Fruit fly (Drosophila melanogaster) S2 (cell line): Measurements from ENCODE around the gene unc-119.
A peak's percentile ranks its signal among the peaks of the same experiment; 100 is the strongest.

Experiments
- CG8478 ChIP-seq: fragments of >200 bp; optimal IDR thresholded peaks from 2 replicates; lab custom pipeline; 2018
- CTCF ChIP-seq, 2 experiments: fragments of >200 bp; optimal IDR thresholded peaks; 2 replicates each; lab custom pipeline; 2018

unc-119 gene

DNA sequence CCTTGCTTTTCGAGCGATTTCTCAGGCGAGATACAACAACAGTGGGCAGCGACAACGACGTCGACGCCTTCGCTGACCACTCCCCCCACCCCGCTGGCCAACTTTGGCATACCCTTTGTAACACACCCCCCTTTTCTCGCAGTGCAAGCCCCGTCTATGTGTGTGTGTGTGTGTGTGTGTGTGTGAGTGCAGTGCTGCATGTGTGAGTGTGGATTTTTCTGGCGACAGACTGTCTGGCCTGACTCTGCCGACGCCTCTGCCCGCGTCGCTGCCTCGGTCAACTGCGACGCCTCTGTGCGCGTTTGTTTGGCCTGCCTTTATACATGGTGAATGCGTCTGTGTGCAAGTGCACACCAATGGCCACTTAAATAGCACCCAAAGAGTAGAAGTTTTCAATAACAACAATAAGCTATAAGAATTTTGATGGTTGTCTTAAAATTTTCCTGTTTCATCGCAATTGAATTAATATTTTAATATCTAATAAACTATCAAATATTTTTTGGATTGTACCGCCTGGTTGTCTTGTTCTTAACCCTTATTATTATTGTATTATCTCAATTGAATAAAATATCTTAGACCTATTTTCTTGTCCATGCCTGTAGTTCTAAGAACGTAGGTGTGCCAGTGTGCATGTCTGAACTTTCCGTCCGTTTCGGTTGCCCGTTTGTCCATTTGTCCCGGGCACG lies 2.9 kb upstream of the unc-119 start:
- TF ChIP-seq CTCF (optimal IDR thresholded peaks at IDR 0.05; lab: Kevin White, UChicago) (no peak), CG8478 (lab: Kevin White, UChicago) (no peak)

DNA sequence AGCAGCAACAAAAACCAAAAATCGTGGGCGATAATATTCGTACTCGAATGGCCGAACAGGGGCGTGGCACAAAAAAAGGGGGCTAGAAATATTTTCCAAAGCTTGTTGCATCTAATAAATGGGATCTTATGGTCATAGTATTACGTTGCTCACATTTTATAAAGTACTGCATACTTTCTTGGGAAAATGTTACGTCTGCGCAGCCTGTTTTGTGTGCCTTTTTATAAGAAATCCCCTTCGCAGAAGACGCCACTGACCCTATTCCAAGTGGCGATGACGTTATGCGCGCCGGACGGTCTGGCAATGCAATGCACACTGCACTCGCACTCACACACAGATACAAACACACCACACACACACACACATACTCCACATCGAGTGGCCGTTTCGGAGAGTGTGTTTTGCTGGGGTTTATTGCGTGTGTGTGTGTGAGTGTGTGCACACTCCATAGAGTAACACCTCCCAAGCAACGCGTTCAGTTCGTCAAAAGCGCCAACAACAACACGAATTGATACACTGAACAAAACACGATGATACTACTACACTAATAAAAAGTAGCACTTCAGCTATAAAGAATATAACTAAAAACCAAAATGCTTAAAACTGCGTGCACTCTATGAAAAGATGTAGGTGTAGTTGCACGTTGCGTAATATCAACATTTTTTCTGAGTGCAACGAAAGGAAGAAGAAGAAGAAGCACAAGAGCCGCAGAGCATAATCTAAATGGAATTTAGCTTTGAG lies 2.2 kb upstream of the unc-119 start:
- TF ChIP-seq CTCF (optimal IDR thresholded peaks at IDR 0.05; lab: Kevin White, UChicago): no peak
- TF ChIP-seq CG8478 (lab: Kevin White, UChicago): no peak

DNA sequence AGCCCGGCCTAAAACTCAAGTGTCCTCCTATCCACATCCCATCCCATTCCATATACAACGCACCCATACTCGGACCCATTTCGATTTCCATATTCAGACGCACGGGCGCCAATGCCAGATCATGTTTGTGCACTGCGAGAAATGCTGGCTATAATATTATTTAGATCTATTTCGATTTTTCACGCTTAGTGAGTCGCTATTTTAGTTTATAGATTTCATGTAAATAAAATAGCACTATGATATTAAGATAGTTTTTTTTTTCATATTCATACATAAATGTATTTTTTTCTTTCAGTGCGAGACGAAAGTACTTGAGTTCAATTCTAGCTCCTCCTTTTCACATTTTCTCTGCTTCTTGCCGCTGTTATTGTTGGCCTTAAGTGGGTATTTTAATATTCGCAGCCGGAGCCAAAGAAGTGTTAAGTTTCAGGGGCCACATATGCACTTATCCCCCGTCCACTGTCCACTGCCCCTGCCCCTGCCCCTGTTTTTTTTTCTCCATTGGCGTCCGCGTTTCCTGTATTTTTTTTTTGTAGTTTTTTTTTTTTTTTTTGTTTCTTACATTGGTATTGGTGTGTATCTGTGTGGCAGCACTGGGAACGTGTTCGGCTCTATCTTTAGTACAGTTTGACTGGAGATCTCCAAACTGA lies 877 bp upstream of the unc-119 start:
- TF ChIP-seq CTCF (optimal IDR thresholded peaks at IDR 0.05; lab: Kevin White, UChicago): no peak
- TF ChIP-seq CG8478 (lab: Kevin White, UChicago): no peak

DNA sequence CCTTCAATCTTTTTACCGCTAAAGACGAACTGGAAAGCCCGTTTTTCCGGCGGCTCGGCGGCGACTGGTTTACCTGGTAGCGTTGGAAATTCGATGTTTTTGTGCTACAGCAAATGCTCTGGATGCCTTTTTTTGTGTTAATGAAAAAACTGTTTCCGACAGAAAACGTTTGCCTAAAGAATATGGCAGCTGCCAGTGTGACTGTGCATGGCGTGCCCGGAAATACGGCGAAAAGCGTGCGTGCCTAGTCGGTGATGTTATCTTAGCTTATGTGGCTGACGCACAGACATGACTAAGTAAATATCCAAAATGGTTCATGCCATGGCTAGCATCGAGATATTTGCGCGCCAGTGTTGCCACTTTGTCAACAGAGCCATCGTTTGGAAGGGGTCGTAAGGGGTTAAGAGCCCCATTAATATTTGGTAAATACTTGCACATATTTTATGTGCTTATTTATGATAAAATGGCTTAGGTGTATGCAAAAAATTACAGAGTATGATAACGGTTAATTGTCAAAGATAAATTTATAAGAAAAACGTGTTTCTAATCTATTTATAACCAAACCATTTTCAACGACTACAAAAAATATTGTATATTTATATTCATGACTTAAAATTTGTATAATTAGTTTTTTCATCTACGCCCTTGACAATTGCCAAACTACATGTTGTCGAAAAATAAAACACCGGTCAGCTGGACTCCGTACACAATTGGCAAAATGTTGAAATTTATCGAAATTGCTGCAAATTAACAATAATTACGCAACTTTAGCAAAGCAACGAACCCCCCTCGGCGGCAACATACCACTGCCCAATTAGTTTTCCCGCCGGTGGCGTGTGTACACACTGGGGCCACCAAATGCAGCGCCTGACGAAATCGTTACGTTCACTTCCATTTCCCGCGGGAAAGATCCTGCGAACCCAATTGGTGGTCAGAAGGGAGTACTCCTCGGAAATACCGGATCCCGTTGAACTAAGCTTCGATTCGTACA lies 4.8 kb downstream of the unc-119 start, which contains the start of gene CG2059:
CG2059 (plus strand) TSS at position 364 of the 991 bp plus-strand sequence.
- TF ChIP-seq CG8478 (lab: Kevin White, UChicago): no peak
- peak; percentile 68 to 71 for TF ChIP-seq CTCF (optimal IDR thresholded peaks at IDR 0.05; lab: Kevin White, UChicago)

DNA sequence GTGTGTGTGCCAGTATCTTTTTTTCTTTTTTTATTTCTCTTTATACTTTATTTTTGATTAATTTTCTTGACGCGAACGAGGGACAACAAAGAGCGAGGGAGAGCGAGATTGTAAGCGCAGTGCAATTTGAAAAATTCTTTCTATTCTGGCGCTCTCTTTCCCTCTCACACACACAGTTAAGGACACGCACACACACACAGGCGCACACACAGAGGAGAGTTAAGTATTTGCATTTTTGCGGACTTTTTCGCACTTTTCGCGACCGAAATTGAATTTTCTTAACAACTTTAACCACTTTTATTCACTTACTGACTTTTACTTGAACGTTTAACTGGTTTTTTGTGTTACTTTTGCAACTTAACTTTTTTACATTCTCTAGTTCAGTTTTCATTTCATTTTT lies 5.7 kb downstream of the unc-119 start:
- no peak for TF ChIP-seq CTCF (optimal IDR thresholded peaks at IDR 0.05; lab: Kevin White, UChicago)
- no peak for TF ChIP-seq CG8478 (lab: Kevin White, UChicago)

DNA sequence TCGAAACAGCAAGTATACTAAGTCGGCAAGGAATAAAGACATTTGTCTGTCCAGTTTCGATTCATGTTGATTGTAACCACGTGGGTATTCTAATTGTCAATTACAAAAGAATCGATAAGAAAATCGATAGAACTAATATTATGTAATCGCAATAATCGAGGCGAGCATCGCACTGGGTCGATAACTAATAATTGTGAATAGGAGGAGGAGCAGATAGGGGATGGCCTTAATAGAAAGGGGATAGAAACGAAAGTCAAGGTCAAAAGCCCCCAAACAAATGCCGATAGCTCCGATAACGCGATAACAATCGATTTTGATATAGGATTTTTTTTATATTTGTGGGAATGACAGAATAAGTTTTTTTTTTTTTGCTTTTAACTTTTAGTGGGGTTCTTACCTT lies 6.1 kb downstream of the unc-119 start:
- no peak for TF ChIP-seq CG8478 (lab: Kevin White, UChicago)
- TF ChIP-seq CTCF (optimal IDR thresholded peaks at IDR 0.05; lab: Kevin White, UChicago): no peak

DNA sequence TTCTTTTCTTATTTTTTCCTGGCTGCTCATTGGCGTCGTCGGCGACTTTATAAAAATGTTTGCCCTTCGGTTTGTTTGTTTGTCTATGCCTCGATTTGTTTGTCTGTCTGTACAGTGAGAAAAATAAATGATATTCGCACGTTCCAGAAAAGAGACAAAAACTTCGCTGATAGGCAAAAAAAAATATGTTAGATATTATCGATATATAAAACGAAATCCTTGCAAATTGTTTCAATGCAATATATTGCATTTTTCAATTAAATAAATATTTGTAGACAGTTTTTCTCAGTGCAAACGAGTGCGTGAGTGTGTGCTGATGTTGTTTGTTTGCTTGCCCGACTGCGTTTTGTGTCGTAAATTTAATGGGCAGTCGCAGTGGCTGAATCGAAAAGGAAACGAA lies 14.1 kb downstream of the unc-119 start:
- TF ChIP-seq CTCF (optimal IDR thresholded peaks at IDR 0.05; lab: Kevin White, UChicago): no peak
- TF ChIP-seq CG8478 (lab: Kevin White, UChicago): no peak

DNA sequence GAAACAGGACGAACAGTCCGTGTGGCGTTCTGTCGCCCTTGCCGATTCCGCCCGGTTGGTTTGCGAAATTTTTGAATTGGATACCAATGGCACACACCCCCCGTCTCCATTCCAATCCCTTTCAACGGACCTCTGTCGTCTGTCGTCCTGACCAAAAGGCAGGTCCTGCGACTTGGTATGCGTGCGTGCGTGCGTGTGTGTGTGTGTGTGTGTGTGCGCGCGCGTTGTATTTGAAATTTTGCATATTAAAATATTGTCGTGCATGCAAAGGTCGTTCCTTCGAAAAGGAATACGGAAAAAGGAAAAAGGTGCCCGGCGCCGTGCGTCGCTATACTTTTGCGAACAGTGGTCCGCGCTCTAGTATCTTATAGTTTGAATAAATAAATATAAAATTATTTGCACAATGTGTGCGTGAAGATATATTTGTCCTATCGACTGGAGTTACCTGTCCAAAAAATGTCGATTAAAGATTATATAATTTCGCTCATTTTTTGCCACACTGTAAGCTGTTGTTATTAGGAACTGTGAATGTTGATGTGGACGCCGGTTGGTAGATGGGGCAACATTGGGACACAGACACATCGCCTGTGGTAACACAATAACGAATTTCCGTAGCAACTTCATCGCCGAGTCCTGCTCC lies 19.6 kb downstream of the unc-119 start:
- no peak for TF ChIP-seq CTCF (optimal IDR thresholded peaks at IDR 0.05; lab: Kevin White, UChicago)
- no peak for TF ChIP-seq CG8478 (lab: Kevin White, UChicago)

DNA sequence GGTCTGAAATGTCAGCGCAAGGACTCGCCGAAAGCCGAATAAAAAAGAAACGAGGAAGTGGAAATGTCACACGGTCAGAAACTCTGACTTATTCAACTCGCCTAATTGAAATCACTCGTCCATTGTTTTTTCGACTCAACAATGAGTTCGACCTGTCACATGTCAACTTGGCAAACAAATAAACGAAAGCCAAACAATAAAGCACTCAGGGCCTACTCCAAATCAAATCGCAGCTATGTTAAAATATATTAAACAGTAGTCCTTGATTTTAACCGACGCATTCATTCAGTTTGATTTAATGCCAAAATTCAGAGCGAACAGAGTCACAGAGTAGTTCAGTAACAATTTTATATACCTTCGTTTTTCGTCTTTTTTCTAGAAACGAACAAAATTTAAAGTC lies 24.5 kb downstream of the unc-119 start, which contains the start of gene CG1958:
CG1958 (plus strand) TSS at position 301 of the 400 bp plus-strand sequence.
- TF ChIP-seq CG8478 (lab: Kevin White, UChicago) (no peak), CTCF (optimal IDR thresholded peaks at IDR 0.05; lab: Kevin White, UChicago) (no peak)

DNA sequence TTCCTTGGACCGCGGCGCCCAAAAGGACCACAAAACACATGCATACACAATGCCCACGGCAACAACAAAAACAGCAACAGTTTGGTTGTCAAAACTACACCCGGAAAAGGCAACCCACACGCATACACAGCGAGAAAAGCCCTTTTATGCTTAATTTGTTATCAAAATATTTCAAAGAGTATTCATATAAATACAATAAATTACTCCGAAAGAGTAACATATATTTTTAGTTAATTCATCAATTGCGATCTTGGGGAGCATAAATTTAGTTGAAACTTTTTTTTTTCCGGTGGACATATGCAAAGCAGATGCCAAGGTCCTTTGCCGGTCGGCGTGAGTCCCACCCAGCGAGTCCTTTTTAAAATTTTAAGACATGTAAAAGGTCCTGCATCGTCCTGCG lies 35.9 kb downstream of the unc-119 start:
- TF ChIP-seq CTCF (optimal IDR thresholded peaks at IDR 0.05; lab: Kevin White, UChicago) (no peak), CG8478 (lab: Kevin White, UChicago) (no peak)

DNA sequence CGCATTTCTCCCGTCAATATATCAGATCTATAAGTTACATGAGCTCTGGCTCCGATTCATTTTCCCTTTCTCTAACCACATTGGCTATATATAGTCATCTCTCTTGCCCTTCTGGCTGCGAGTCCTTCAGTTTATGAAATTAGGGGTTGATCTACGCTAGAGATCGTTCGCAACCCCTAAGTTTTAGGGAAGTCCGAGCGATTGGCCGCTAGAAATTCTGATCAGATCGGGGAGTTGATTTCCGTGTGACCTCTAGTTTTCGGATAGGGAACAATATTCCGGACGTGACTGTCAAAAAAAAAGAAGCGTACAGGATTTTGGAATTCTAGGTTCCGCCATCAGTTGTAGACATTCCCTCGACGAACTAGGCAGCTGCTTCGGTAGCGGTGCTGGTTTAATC lies 38.6 kb downstream of the unc-119 start:
- TF ChIP-seq CG8478 (lab: Kevin White, UChicago) (no peak), CTCF (optimal IDR thresholded peaks at IDR 0.05; lab: Kevin White, UChicago) (no peak)

DNA sequence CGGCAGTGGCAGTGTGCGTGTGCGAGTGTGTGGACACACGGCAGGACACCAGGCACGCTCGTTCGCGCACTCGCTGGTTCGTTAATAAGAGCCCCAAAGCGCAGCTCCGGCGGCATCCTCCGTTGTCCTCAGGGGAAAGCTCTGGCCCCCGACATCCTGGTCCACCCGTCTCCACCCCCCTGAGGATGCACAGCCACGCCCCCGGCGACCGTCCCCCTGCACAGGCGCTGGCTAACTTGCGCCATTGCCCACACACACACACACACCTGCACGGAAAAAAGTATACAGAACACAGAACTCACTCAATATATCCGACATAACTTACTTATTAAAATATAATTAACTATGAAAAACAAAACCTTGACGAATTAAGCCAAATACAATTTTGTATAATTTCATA lies 45.0 kb downstream of the unc-119 start:
- TF ChIP-seq CG8478 (lab: Kevin White, UChicago) (no peak), CTCF (optimal IDR thresholded peaks at IDR 0.05; lab: Kevin White, UChicago) (no peak)

DNA sequence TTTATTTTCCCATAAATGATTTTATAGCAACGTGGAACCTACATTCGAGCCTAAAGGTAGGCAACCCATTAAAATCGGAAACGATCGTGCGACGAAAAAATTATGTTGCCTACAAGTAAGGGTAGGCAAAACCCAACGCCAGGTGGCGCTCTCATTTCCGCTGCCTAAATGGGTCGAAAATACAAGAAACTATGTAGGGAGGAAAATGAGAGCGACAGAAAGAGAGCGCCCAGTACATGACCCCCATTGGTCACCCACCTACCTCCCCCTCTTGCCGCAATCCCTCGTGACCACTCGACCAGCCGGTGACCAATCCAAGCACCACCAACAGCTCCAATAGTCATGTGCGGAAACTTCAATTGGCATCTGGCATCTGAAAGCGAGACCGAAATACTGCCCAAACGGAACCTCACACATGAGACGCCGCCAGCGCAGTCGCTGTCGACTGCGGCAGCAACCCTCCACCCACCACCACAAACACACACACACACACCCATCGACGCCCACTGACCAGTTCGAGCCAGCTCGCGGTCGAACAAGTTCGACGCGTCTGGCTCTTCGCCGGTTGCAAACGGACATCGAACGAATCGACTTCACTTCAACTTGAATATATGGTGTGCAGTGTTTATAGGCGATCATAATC lies 49.0 kb downstream of the unc-119 start:
- TF ChIP-seq CG8478 (lab: Kevin White, UChicago) (no peak), CTCF (optimal IDR thresholded peaks at IDR 0.05; lab: Kevin White, UChicago) (peak; percentile 97 to 99)
